Worm (Caenorhabditis elegans) whole organism, L2 larva: ENCODE data around the gene F55F1.2.

ENCODE experiments used
- C34F6.9 ChIP-seq: fragments of 150-350 bp; optimal IDR thresholded peaks from 2 replicates; lab custom pipeline; 2014; ENCODE audit warnings: missing biosample characterization, missing genetic modification characterization
- F13H6.1 ChIP-seq: sonication (generic microtip); optimal IDR thresholded peaks from 2 replicates; lab custom pipeline; 2016; ENCODE audit warnings: missing genetic modification characterization, missing compliant biosample characterization
- R02D3.7 ChIP-seq: fragments of 150-350 bp; optimal IDR thresholded peaks from 2 replicates; lab custom pipeline; 2014; ENCODE audit warnings: missing biosample characterization, missing genetic modification characterization
- Y55F3AM.14 ChIP-seq: fragments of 200-800 bp; sonication (Bioruptor generic); optimal IDR thresholded peaks from 2 replicates; lab custom pipeline; 2018; ENCODE audit warnings: mild to moderate bottlenecking, missing genetic modification characterization, missing compliant biosample characterization
- ZK546.5 ChIP-seq: sonication (generic microtip); optimal IDR thresholded peaks from 2 replicates; lab custom pipeline; 2017; ENCODE audit warnings: missing biosample characterization, missing genetic modification characterization
- alr-1 ChIP-seq: fragments of 150-350 bp; optimal IDR thresholded peaks from 2 replicates; lab custom pipeline; 2014; ENCODE audit warnings: missing biosample characterization, missing genetic modification characterization
- ama-1 ChIP-seq: fragments of 150-350 bp; optimal IDR thresholded peaks from 2 replicates; lab custom pipeline; 2018; ENCODE audit warnings: inconsistent platforms
- blmp-1 ChIP-seq: sonication (generic microtip); optimal IDR thresholded peaks from 2 replicates; lab custom pipeline; 2017; ENCODE audit warnings: missing genetic modification characterization, mild to moderate bottlenecking, missing compliant biosample characterization, antibody characterized with exemption, moderate library complexity; ENCODE audit not compliant: insufficient read depth
- ceh-16 ChIP-seq: fragments of 150-350 bp; optimal IDR thresholded peaks from 2 replicates; lab custom pipeline; 2014; ENCODE audit warnings: missing biosample characterization, missing genetic modification characterization
- ceh-82 ChIP-seq: fragments of 150-350 bp; optimal IDR thresholded peaks from 2 replicates; lab custom pipeline; 2014; ENCODE audit warnings: missing biosample characterization, missing genetic modification characterization
- crh-2 ChIP-seq: sonication (generic microtip); optimal IDR thresholded peaks from 2 replicates; lab custom pipeline; 2017; ENCODE audit warnings: missing biosample characterization, missing genetic modification characterization
- dmd-4 ChIP-seq: sonication (generic microtip); optimal IDR thresholded peaks from 2 replicates; lab custom pipeline; 2017; ENCODE audit warnings: missing biosample characterization, missing genetic modification characterization
- elt-1 ChIP-seq: fragments of 150-350 bp; optimal IDR thresholded peaks from 2 replicates; lab custom pipeline; 2014; ENCODE audit warnings: missing biosample characterization, missing genetic modification characterization
- elt-3 ChIP-seq: sonication (generic microtip); optimal IDR thresholded peaks from 2 replicates; lab custom pipeline; 2017; ENCODE audit warnings: missing biosample characterization, missing genetic modification characterization
- fos-1 ChIP-seq: fragments of 150-350 bp; optimal IDR thresholded peaks from 2 replicates; lab custom pipeline; 2014; ENCODE audit warnings: missing biosample characterization, missing genetic modification characterization
- gmeb-1 ChIP-seq: fragments of 150-350 bp; optimal IDR thresholded peaks from 2 replicates; lab custom pipeline; 2014; ENCODE audit warnings: missing biosample characterization, missing genetic modification characterization
- lin-11 ChIP-seq: fragments of 150-350 bp; sonication (generic microtip); optimal IDR thresholded peaks from 2 replicates; lab custom pipeline; 2014; ENCODE audit warnings: missing biosample characterization, missing genetic modification characterization, inconsistent platforms, mixed read lengths
- lin-13 ChIP-seq: fragments of 150-350 bp; optimal IDR thresholded peaks from 2 replicates; lab custom pipeline; 2014; ENCODE audit warnings: missing biosample characterization, missing genetic modification reagents, missing genetic modification characterization
- lin-39 ChIP-seq: fragments of 150-350 bp; optimal IDR thresholded peaks from 2 replicates; lab custom pipeline; 2014; ENCODE audit warnings: missing biosample characterization, missing genetic modification reagents, missing genetic modification characterization
- lsy-2 ChIP-seq, 2 experiments: fragments of 150-350 bp in 1 of 2; sonication (generic microtip) in 1 of 2; optimal IDR thresholded peaks; 2 replicates each; lab custom pipeline; 2014 to 2017; ENCODE audit warnings: missing biosample characterization in 2 of 2, missing genetic modification characterization in 2 of 2
- mab-5 ChIP-seq: fragments of 150-350 bp; optimal IDR thresholded peaks from 2 replicates; lab custom pipeline; 2014; ENCODE audit warnings: missing biosample characterization, missing genetic modification characterization
- mdl-1 ChIP-seq, 2 experiments: fragments of 150-350 bp in 1 of 2; sonication (generic microtip) in 1 of 2; optimal IDR thresholded peaks; 2 replicates each; lab custom pipeline; 2017; ENCODE audit warnings: missing biosample characterization in 2 of 2, missing genetic modification characterization in 2 of 2
- nhr-10 ChIP-seq: sonication (generic microtip); optimal IDR thresholded peaks from 2 replicates; lab custom pipeline; 2017; ENCODE audit warnings: missing biosample characterization, missing genetic modification characterization
- nhr-11 ChIP-seq: fragments of 150-350 bp; optimal IDR thresholded peaks from 2 replicates; lab custom pipeline; 2014; ENCODE audit warnings: missing biosample characterization, missing genetic modification characterization
- nhr-12 ChIP-seq: fragments of 150-350 bp; optimal IDR thresholded peaks from 2 replicates; lab custom pipeline; 2014; ENCODE audit warnings: missing biosample characterization, missing genetic modification characterization
- nhr-129 ChIP-seq: fragments of 150-350 bp; optimal IDR thresholded peaks from 2 replicates; lab custom pipeline; 2014; ENCODE audit warnings: missing biosample characterization, missing genetic modification characterization
- nhr-21 ChIP-seq: fragments of 150-350 bp; optimal IDR thresholded peaks from 2 replicates; lab custom pipeline; 2014; ENCODE audit warnings: missing biosample characterization, missing genetic modification characterization
- nhr-23 ChIP-seq: fragments of 150-350 bp; optimal IDR thresholded peaks from 2 replicates; lab custom pipeline; 2014; ENCODE audit warnings: missing biosample characterization, missing genetic modification reagents, missing genetic modification characterization
- nhr-237 ChIP-seq: fragments of 150-350 bp; optimal IDR thresholded peaks from 2 replicates; lab custom pipeline; 2014; ENCODE audit warnings: missing biosample characterization, missing genetic modification characterization
- nhr-6 ChIP-seq: fragments of 150-350 bp; optimal IDR thresholded peaks from 2 replicates; lab custom pipeline; 2014; ENCODE audit warnings: missing biosample characterization, missing genetic modification characterization
- peb-1 ChIP-seq: fragments of 150-350 bp; optimal IDR thresholded peaks from 2 replicates; lab custom pipeline; 2014; ENCODE audit warnings: missing biosample characterization, missing genetic modification characterization
- sem-4 ChIP-seq: fragments of 150-350 bp; optimal IDR thresholded peaks from 2 replicates; lab custom pipeline; 2014; ENCODE audit warnings: missing biosample characterization, missing genetic modification reagents, missing genetic modification characterization
- skn-1 ChIP-seq: sonication (generic microtip); optimal IDR thresholded peaks from 2 replicates; lab custom pipeline; 2017; ENCODE audit warnings: missing biosample characterization, missing genetic modification characterization
- sma-3 ChIP-seq: sonication (generic microtip); optimal IDR thresholded peaks from 2 replicates; lab custom pipeline; 2016; ENCODE audit warnings: missing genetic modification reagents, missing genetic modification characterization, missing compliant biosample characterization
- sma-9 ChIP-seq, 2 experiments: fragments of 150-350 bp in 1 of 2; sonication (generic microtip) in 1 of 2; optimal IDR thresholded peaks; 2 replicates each; lab custom pipeline; 2014 to 2016; ENCODE audit warnings: missing genetic modification characterization in 2 of 2, mild to moderate bottlenecking in 1 of 2, missing biosample characterization in 1 of 2, missing compliant biosample characterization in 1 of 2, missing genetic modification reagents in 1 of 2, moderate library complexity in 1 of 2
- snpc-4 ChIP-seq: fragments of 150-350 bp; optimal IDR thresholded peaks from 2 replicates; lab custom pipeline; 2014; ENCODE audit warnings: missing biosample characterization, missing genetic modification characterization
- unc-39 ChIP-seq: fragments of 150-350 bp; optimal IDR thresholded peaks from 2 replicates; lab custom pipeline; 2014; ENCODE audit warnings: missing biosample characterization, missing genetic modification characterization
- unc-55 ChIP-seq: fragments of 150-350 bp; sonication (generic microtip); optimal IDR thresholded peaks from 3 replicates; lab custom pipeline; 2014; ENCODE audit warnings: missing biosample characterization, missing genetic modification reagents, missing genetic modification characterization
- unc-62 ChIP-seq: fragments of 150-350 bp; optimal IDR thresholded peaks from 2 replicates; lab custom pipeline; 2014; ENCODE audit warnings: missing biosample characterization, missing genetic modification reagents, missing genetic modification characterization
- zag-1 ChIP-seq: fragments of 150-350 bp; optimal IDR thresholded peaks from 2 replicates; lab custom pipeline; 2014; ENCODE audit warnings: missing biosample characterization, missing genetic modification characterization
- ztf-1 ChIP-seq: fragments of 200-800 bp; sonication (Bioruptor generic); conservative IDR thresholded peaks from 2 replicates; pipeline ENCODE4 v1.3.6; 2022; ENCODE audit warnings: missing genetic modification characterization, missing compliant biosample characterization
- ztf-11 ChIP-seq: sonication (generic microtip); optimal IDR thresholded peaks from 2 replicates; lab custom pipeline; 2017; ENCODE audit warnings: missing biosample characterization, missing genetic modification characterization
- ztf-4 ChIP-seq: fragments of 150-350 bp; optimal IDR thresholded peaks from 2 replicates; lab custom pipeline; 2014; ENCODE audit warnings: missing biosample characterization, missing genetic modification characterization

Gene F55F1.2

ce11 chrX:2769685-2770084 lies at the start of gene F55F1.2:
Gene F55F1.2, minus strand, starts transcription at chrX:2770060.
- TF ChIP-seq C34F6.9, result peak; percentile 16
- peak; percentile 38 for TF ChIP-seq unc-55
- peak; percentile 9 for TF ChIP-seq zag-1 (tag; lab: Kevin White, UChicago)
- TF ChIP-seq snpc-4 (tag; lab: Kevin White, UChicago), result no peak

ce11 chrX:2818899-2819298 lies 49.0 kb upstream of the F55F1.2 start:
- TF ChIP-seq nhr-21 (tag; lab: Kevin White, UChicago) (peak; percentile 5), nhr-11 (tag; lab: Kevin White, UChicago) (no peak), dmd-4 (no peak), fos-1 (no peak), nhr-237 (tag; lab: Kevin White, UChicago) (no peak)

- TF ChIP-seq unc-55, result peak; percentile 81
- no peak for TF ChIP-seq nhr-12 (tag; lab: Kevin White, UChicago)
- TF ChIP-seq unc-39, result no peak
- no peak for TF ChIP-seq sma-9 (GFP tag; optimal IDR thresholded peaks at IDR 0.05; lab: Kevin White, UChicago)
- TF ChIP-seq sma-9 (tag; optimal IDR thresholded peaks at IDR 0.05; lab: Kevin White, UChicago), result no peak
- no peak for TF ChIP-seq ztf-4 (tag; lab: Kevin White, UChicago)
- no peak for TF ChIP-seq ztf-11 (tag; lab: Kevin White, UChicago)
- TF ChIP-seq dmd-4, result no peak
- TF ChIP-seq gmeb-1 (tag; lab: Kevin White, UChicago), result no peak
- peak; percentile 39 for TF ChIP-seq C34F6.9
- TF ChIP-seq R02D3.7 (tag; lab: Kevin White, UChicago), result no peak
- no peak for TF ChIP-seq zag-1 (tag; lab: Kevin White, UChicago)
- TF ChIP-seq nhr-10 (tag; lab: Kevin White, UChicago), result no peak
- TF ChIP-seq crh-2, result peak; percentile 18
- no peak for TF ChIP-seq unc-62 (GFP tag; lab: Kevin White, UChicago)
- peak in 1 of 2 experiments; percentile 13 for TF ChIP-seq lsy-2 (tag; optimal IDR thresholded peaks at IDR 0.05; lab: Kevin White, UChicago)
- TF ChIP-seq, all 48 proteins: peak for 4
Measured at ce11 chrX:2814097-2814720, 44.3 kb upstream of the F55F1.2 start, which contains the start of gene C14A11.6. Gene C14A11.6, minus strand, starts transcription at chrX:2814147.

- peak; percentile 68 for TF ChIP-seq snpc-4 (tag; lab: Kevin White, UChicago)
- TF ChIP-seq fos-1, result peak; percentile 86
- no peak for TF ChIP-seq dmd-4
- no peak for TF ChIP-seq unc-39
- peak; percentile 90 for TF ChIP-seq mab-5 (tag; lab: Kevin White, UChicago)
- peak; percentile 86 for TF ChIP-seq nhr-129 (tag; lab: Kevin White, UChicago)
- TF ChIP-seq C34F6.9, result peak; percentile 94
- no peak for TF ChIP-seq skn-1 (tag; lab: Kevin White, UChicago)
- TF ChIP-seq ceh-82 (tag; lab: Kevin White, UChicago), result peak; percentile 72
- peak; percentile 30 for TF ChIP-seq blmp-1
- no peak for TF ChIP-seq elt-3 (tag; lab: Kevin White, UChicago)
- TF ChIP-seq gmeb-1 (tag; lab: Kevin White, UChicago), result peak; percentile 89
- peak; percentile 71 for TF ChIP-seq zag-1 (tag; lab: Kevin White, UChicago)
- no peak for TF ChIP-seq nhr-10 (tag; lab: Kevin White, UChicago)
- TF ChIP-seq ztf-4 (tag; lab: Kevin White, UChicago), result peak; percentile 70
- no peak for TF ChIP-seq elt-1 (tag; lab: Kevin White, UChicago)
- peak; percentile 77 for TF ChIP-seq sma-3 (GFP tag; lab: Kevin White, UChicago)
- TF ChIP-seq sem-4 (tag; lab: Kevin White, UChicago), result peak; percentile 77
- TF ChIP-seq alr-1, result no peak
- peak; percentile 95 for TF ChIP-seq unc-55
- peak; percentile 6 for TF ChIP-seq R02D3.7 (tag; lab: Kevin White, UChicago)
- peak in 1 of 2 experiments; percentile 73 for TF ChIP-seq mdl-1 (tag; optimal IDR thresholded peaks at IDR 0.05; lab: Kevin White, UChicago)
- peak; percentile 89 for TF ChIP-seq lin-11 (tag; lab: Kevin White, UChicago)
- TF ChIP-seq nhr-23 (tag; lab: Kevin White, UChicago), result no peak
- TF ChIP-seq ztf-11 (tag; lab: Kevin White, UChicago), result no peak
- peak; percentile 38 for TF ChIP-seq nhr-12 (tag; lab: Kevin White, UChicago)
- peak; percentile 88 for TF ChIP-seq nhr-21 (tag; lab: Kevin White, UChicago)
- no peak for TF ChIP-seq ztf-1 (GFP tag; lab: Robert Waterston, UW)
- peak; percentile 92 for TF ChIP-seq crh-2
- TF ChIP-seq nhr-6 (tag; lab: Kevin White, UChicago), result peak; percentile 61
- TF ChIP-seq lin-13 (GFP tag; lab: Kevin White, UChicago), result peak; percentile 90
- TF ChIP-seq lin-39, result no peak
- TF ChIP-seq peb-1 (tag; lab: Kevin White, UChicago), result no peak
- peak; percentile 39 for TF ChIP-seq ceh-16 (tag; lab: Kevin White, UChicago)
- TF ChIP-seq lsy-2 (tag; optimal IDR thresholded peaks at IDR 0.05; lab: Kevin White, UChicago), result peak; percentile 87 to 92
- TF ChIP-seq ZK546.5 (tag; lab: Kevin White, UChicago), result no peak
- no peak for TF ChIP-seq ama-1
- peak; percentile 88 for TF ChIP-seq F13H6.1
- TF ChIP-seq Y55F3AM.14 (GFP tag; lab: Kevin White, UChicago), result peak; percentile 72
- TF ChIP-seq sma-9 (GFP tag; optimal IDR thresholded peaks at IDR 0.05; lab: Kevin White, UChicago), result peak; percentile 93
- no peak for TF ChIP-seq sma-9 (tag; optimal IDR thresholded peaks at IDR 0.05; lab: Kevin White, UChicago)
Measured at ce11 chrX:2809611-2810010, 39.8 kb upstream of the F55F1.2 start, which contains the start of gene C14A11.9. Gene C14A11.9, minus strand, starts transcription at chrX:2809637.
